Fruit fly (Drosophila melanogaster) whole organism, prepupa: ENCODE results near the gene Cyp4g15.

Experiments
- Blimp-1 ChIP-seq: fragments of 200-800 bp; sonication (Bioruptor generic); optimal IDR thresholded peaks from 3 replicates; lab custom pipeline; 2017; ENCODE audit warnings: missing biosample characterization, missing genetic modification characterization, mild to moderate bottlenecking, moderate library complexity, missing genetic modification reagents
- CG10669 ChIP-seq: fragments of 200-800 bp; sonication (Bioruptor generic); optimal IDR thresholded peaks from 3 replicates; lab custom pipeline; 2018; ENCODE audit warnings: missing biosample characterization, mild to moderate bottlenecking, missing genetic modification characterization, moderate library complexity
- CG11294 ChIP-seq: fragments of 200-800 bp; sonication (Bioruptor generic); IDR thresholded peaks from 2 replicates; pipeline ENCODE4 v1.3.6; 2022; ENCODE audit warnings: missing biosample characterization, missing genetic modification characterization
- CG15336 ChIP-seq: fragments of 200-800 bp; sonication (Bioruptor generic); IDR thresholded peaks from 2 replicates; pipeline ENCODE4 v1.3.6; 2022; ENCODE audit warnings: missing biosample characterization, missing genetic modification characterization
- CG1621 ChIP-seq: fragments of 200-800 bp; sonication (Bioruptor generic); optimal IDR thresholded peaks from 3 replicates; lab custom pipeline; 2018; ENCODE audit warnings: missing biosample characterization, mild to moderate bottlenecking, missing genetic modification characterization
- CG16779 ChIP-seq: fragments of 200-800 bp; sonication (Bioruptor generic); optimal IDR thresholded peaks from 3 replicates; lab custom pipeline; 2017; ENCODE audit warnings: missing biosample characterization, mild to moderate bottlenecking, missing genetic modification characterization
- CG3032 ChIP-seq: fragments of 200-800 bp; optimal IDR thresholded peaks from 2 replicates; lab custom pipeline; 2019; ENCODE audit warnings: missing biosample characterization, mild to moderate bottlenecking, missing genetic modification characterization, moderate library complexity
- CG31627 ChIP-seq: fragments of 200-800 bp; sonication (Bioruptor generic); optimal IDR thresholded peaks from 3 replicates; lab custom pipeline; 2016; ENCODE audit warnings: missing biosample characterization, missing genetic modification characterization
- CG32006 ChIP-seq: fragments of 200-800 bp; sonication (Bioruptor generic); optimal IDR thresholded peaks from 3 replicates; lab custom pipeline; 2017; ENCODE audit warnings: missing biosample characterization, mild to moderate bottlenecking, missing genetic modification characterization
- CG34406 ChIP-seq: fragments of 200-800 bp; sonication (Bioruptor generic); optimal IDR thresholded peaks from 3 replicates; lab custom pipeline; 2016; ENCODE audit warnings: missing biosample characterization, missing genetic modification characterization
- CG3919 ChIP-seq: fragments of 200-800 bp; sonication (Bioruptor generic); optimal IDR thresholded peaks from 3 replicates; lab custom pipeline; 2016; ENCODE audit warnings: missing biosample characterization, missing genetic modification characterization
- CG4318 ChIP-seq: fragments of 200-800 bp; sonication (Bioruptor generic); optimal IDR thresholded peaks from 3 replicates; lab custom pipeline; 2017; ENCODE audit warnings: missing biosample characterization, mild to moderate bottlenecking, missing genetic modification characterization
- CG6163 ChIP-seq: fragments of 200-800 bp; sonication (Bioruptor generic); IDR thresholded peaks from 3 replicates; pipeline ENCODE4 v1.3.6; 2022; ENCODE audit warnings: missing biosample characterization, missing genetic modification characterization
- CG6276 ChIP-seq: fragments of 200-800 bp; sonication (Bioruptor generic); optimal IDR thresholded peaks from 2 replicates; lab custom pipeline; 2017; ENCODE audit warnings: missing biosample characterization, mild to moderate bottlenecking, missing genetic modification characterization
- CG6792 ChIP-seq: fragments of 200-800 bp; sonication (Bioruptor generic); optimal IDR thresholded peaks from 3 replicates; lab custom pipeline; 2016; ENCODE audit warnings: missing biosample characterization, missing genetic modification characterization
- CG6808 ChIP-seq: fragments of 200-800 bp; sonication (Bioruptor generic); optimal IDR thresholded peaks from 3 replicates; lab custom pipeline; 2017; ENCODE audit warnings: missing biosample characterization, missing genetic modification characterization, mild to moderate bottlenecking, moderate library complexity, missing genetic modification reagents
- CG6854 ChIP-seq: fragments of 200-800 bp; sonication (Bioruptor generic); optimal IDR thresholded peaks from 2 replicates; lab custom pipeline; 2017; ENCODE audit warnings: missing biosample characterization, mild to moderate bottlenecking, missing genetic modification characterization
- CG7368 ChIP-seq: fragments of 200-800 bp; sonication (Bioruptor generic); optimal IDR thresholded peaks from 3 replicates; lab custom pipeline; 2016; ENCODE audit warnings: missing biosample characterization, missing genetic modification characterization
- CG8119 ChIP-seq: fragments of 200-800 bp; sonication (Bioruptor generic); IDR thresholded peaks from 3 replicates; pipeline ENCODE4 v1.3.6; 2022; ENCODE audit warnings: missing biosample characterization, missing genetic modification characterization
- CG8319 ChIP-seq: fragments of 200-800 bp; sonication (Bioruptor generic); optimal IDR thresholded peaks from 3 replicates; lab custom pipeline; 2016; ENCODE audit warnings: missing biosample characterization, missing genetic modification characterization
- CG8632 ChIP-seq: fragments of 200-800 bp; sonication (Bioruptor generic); optimal IDR thresholded peaks from 3 replicates; lab custom pipeline; 2016; ENCODE audit warnings: missing biosample characterization, missing genetic modification characterization
- CG9139 ChIP-seq: fragments of 200-800 bp; sonication (Bioruptor generic); optimal IDR thresholded peaks from 3 replicates; lab custom pipeline; 2017; ENCODE audit warnings: missing biosample characterization, mild to moderate bottlenecking, missing genetic modification characterization
- Eip75B ChIP-seq: fragments of 200-800 bp; sonication (Bioruptor generic); optimal IDR thresholded peaks from 3 replicates; lab custom pipeline; 2016; ENCODE audit warnings: missing biosample characterization, missing genetic modification characterization
- Eip78C ChIP-seq: fragments of 200-800 bp; sonication (Bioruptor generic); peaks from one replicate; lab custom pipeline; 2016; ENCODE audit warnings: missing biosample characterization, missing genetic modification characterization
- Eip93F ChIP-seq: fragments of 200-800 bp; sonication (Bioruptor generic); optimal IDR thresholded peaks from 2 replicates; lab custom pipeline; 2016; ENCODE audit warnings: missing biosample characterization, mild to moderate bottlenecking, missing genetic modification characterization
- Ets21C ChIP-seq: fragments of 200-800 bp; sonication (Bioruptor generic); optimal IDR thresholded peaks from 3 replicates; lab custom pipeline; 2016; ENCODE audit warnings: missing biosample characterization, missing genetic modification characterization
- Gug ChIP-seq: fragments of 200-800 bp; sonication (Bioruptor generic); IDR thresholded peaks from 2 replicates; pipeline ENCODE4 v1.3.6; 2022; ENCODE audit warnings: missing biosample characterization, missing genetic modification characterization
- Hr39 ChIP-seq: fragments of 200-800 bp; sonication (Bioruptor generic); optimal IDR thresholded peaks from 2 replicates; lab custom pipeline; 2016; ENCODE audit warnings: missing biosample characterization, missing genetic modification characterization
- Hr4 ChIP-seq: fragments of 200-800 bp; sonication (Bioruptor generic); optimal IDR thresholded peaks from 3 replicates; lab custom pipeline; 2016; ENCODE audit warnings: missing biosample characterization, missing genetic modification characterization
- Lpt ChIP-seq: fragments of 200-800 bp; sonication (Bioruptor generic); optimal IDR thresholded peaks from 3 replicates; lab custom pipeline; 2016; ENCODE audit warnings: missing biosample characterization, missing genetic modification characterization
- Met ChIP-seq: fragments of 200-800 bp; sonication (Bioruptor generic); optimal IDR thresholded peaks from 3 replicates; lab custom pipeline; 2016; ENCODE audit warnings: missing biosample characterization, missing genetic modification characterization
- Smox ChIP-seq: fragments of 200-800 bp; sonication (Bioruptor generic); optimal IDR thresholded peaks from 3 replicates; lab custom pipeline; 2016; ENCODE audit warnings: missing biosample characterization, missing genetic modification characterization
- Sox102F ChIP-seq: fragments of 200-800 bp; sonication (Bioruptor generic); optimal IDR thresholded peaks from 2 replicates; lab custom pipeline; 2016; ENCODE audit warnings: missing biosample characterization, mild to moderate bottlenecking, missing genetic modification characterization
- Sox15 ChIP-seq: fragments of 200-800 bp; sonication (Bioruptor generic); optimal IDR thresholded peaks from 3 replicates; lab custom pipeline; 2016; ENCODE audit warnings: missing biosample characterization, missing genetic modification characterization
- acj6 ChIP-seq: fragments of 200-800 bp; sonication (Bioruptor generic); optimal IDR thresholded peaks from 3 replicates; lab custom pipeline; 2016; ENCODE audit warnings: missing biosample characterization, missing genetic modification characterization
- cyc ChIP-seq: fragments of 200-800 bp; sonication (Bioruptor generic); optimal IDR thresholded peaks from 3 replicates; lab custom pipeline; 2016; ENCODE audit warnings: missing biosample characterization, missing genetic modification characterization
- dac ChIP-seq: fragments of 200-800 bp; sonication (Bioruptor generic); optimal IDR thresholded peaks from 2 replicates; lab custom pipeline; 2017; ENCODE audit warnings: missing biosample characterization, mild to moderate bottlenecking, missing genetic modification characterization
- dsx ChIP-seq: fragments of 200-800 bp; optimal IDR thresholded peaks from 3 replicates; lab custom pipeline; 2019; ENCODE audit warnings: missing biosample characterization, mild to moderate bottlenecking, missing genetic modification characterization, moderate library complexity; ENCODE audit not compliant: poor library complexity, severe bottlenecking
- eg ChIP-seq: fragments of 200-800 bp; sonication (Bioruptor generic); IDR thresholded peaks from 3 replicates; pipeline ENCODE4 v1.3.6; 2022; ENCODE audit warnings: missing biosample characterization, missing genetic modification characterization
- esn ChIP-seq: fragments of 200-800 bp; sonication (Bioruptor generic); optimal IDR thresholded peaks from 2 replicates; lab custom pipeline; 2016; ENCODE audit warnings: missing biosample characterization, mild to moderate bottlenecking, missing genetic modification characterization, moderate library complexity
- fd85E ChIP-seq: fragments of 200-800 bp; sonication (Bioruptor generic); optimal IDR thresholded peaks from 3 replicates; lab custom pipeline; 2016; ENCODE audit warnings: missing biosample characterization, missing genetic modification characterization
- fkh ChIP-seq: fragments of 200-800 bp; sonication (Bioruptor generic); optimal IDR thresholded peaks from 3 replicates; lab custom pipeline; 2017; ENCODE audit warnings: missing biosample characterization, mild to moderate bottlenecking, missing genetic modification characterization, moderate library complexity
- lz ChIP-seq: fragments of 200-800 bp; sonication (Bioruptor generic); optimal IDR thresholded peaks from 3 replicates; lab custom pipeline; 2016; ENCODE audit warnings: missing biosample characterization, missing genetic modification characterization
- net ChIP-seq: fragments of 200-800 bp; sonication (Bioruptor generic); optimal IDR thresholded peaks from 3 replicates; lab custom pipeline; 2016; ENCODE audit warnings: missing biosample characterization, missing genetic modification characterization
- pdm3 ChIP-seq: fragments of 200-800 bp; sonication (Bioruptor generic); optimal IDR thresholded peaks from 3 replicates; lab custom pipeline; 2016; ENCODE audit warnings: missing biosample characterization, missing genetic modification characterization
- salr ChIP-seq, 2 experiments: fragments of 200-800 bp; sonication (Bioruptor generic); optimal IDR thresholded peaks; 3 replicates each; lab custom pipeline; 2016 to 2018; ENCODE audit warnings: missing biosample characterization in 2 of 2, missing genetic modification characterization in 2 of 2, mild to moderate bottlenecking in 1 of 2
- spab ChIP-seq: fragments of 200-800 bp; sonication (Bioruptor generic); optimal IDR thresholded peaks from 2 replicates; lab custom pipeline; 2017; ENCODE audit warnings: missing biosample characterization, mild to moderate bottlenecking, missing genetic modification characterization, missing genetic modification reagents
- ss ChIP-seq, 2 experiments: fragments of 200-800 bp; sonication (Bioruptor generic); optimal IDR thresholded peaks; 2 replicates in 1 of 2; 3 replicates in 1 of 2; lab custom pipeline; 2017 to 2018; ENCODE audit warnings: mild to moderate bottlenecking in 2 of 2, missing biosample characterization in 2 of 2, missing genetic modification characterization in 2 of 2, moderate library complexity in 1 of 2
- svp ChIP-seq: fragments of 200-800 bp; sonication (Bioruptor generic); peaks from one replicate; lab custom pipeline; 2016; ENCODE audit warnings: missing biosample characterization, missing genetic modification characterization
- vri ChIP-seq: fragments of 200-800 bp; sonication (Bioruptor generic); optimal IDR thresholded peaks from 3 replicates; lab custom pipeline; 2016; ENCODE audit warnings: missing biosample characterization, mild to moderate bottlenecking, missing genetic modification characterization

The Cyp4g15 gene

DNA sequence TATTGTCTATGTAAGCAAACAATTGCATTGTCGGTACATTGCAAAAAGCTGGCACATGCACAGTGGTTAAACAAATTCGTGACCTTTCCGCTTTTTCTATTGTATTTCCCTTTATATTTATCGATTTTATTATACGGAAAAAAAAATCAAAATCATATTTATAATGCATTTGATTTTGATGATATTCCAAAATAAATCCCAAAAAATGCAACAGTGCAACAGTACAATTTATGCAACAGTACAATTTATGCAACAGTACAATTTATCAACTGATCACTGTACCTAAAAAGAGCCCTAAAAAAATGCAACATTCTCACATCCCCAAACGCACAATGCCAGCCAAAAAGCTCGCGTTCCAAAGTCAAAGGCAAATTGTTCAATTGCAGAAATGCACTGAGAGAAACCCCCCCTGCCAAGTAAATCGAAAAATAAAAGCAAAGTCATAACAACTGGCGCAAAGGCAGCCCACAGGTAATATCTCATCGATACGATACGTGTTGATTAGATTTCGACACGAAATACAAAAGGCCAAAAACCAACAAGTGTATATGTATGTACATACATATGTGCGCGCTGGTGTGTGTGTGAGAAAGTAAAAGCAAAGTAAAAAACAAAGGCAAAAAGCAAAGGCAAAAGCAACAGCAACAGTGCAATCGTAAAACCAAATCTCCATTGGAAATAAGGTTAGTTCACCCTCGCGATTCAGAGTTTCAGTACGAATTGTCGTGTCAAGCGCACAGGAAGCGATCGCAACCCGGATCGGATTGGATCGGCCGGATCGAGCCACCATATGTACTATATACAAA is 34.8 kb upstream of the Cyp4g15 start, which contains the start of gene Sk1:
Sk1 (plus strand) TSS at position 711 of the 806 bp plus-strand sequence.
- TF ChIP-seq salr (GFP tag; optimal IDR thresholded peaks at IDR 0.05; lab: Kevin White, UChicago), result no peak
- no peak for TF ChIP-seq CG7368
- TF ChIP-seq fkh (GFP tag; lab: Kevin White, UChicago), result no peak
- TF ChIP-seq Eip75B (GFP tag; lab: Kevin White, UChicago), result no peak
- no peak for TF ChIP-seq eg (GFP tag; lab: Robert Waterston, UW)
- TF ChIP-seq net (GFP tag; lab: Kevin White, UChicago), result peak; percentile 35
- TF ChIP-seq CG6276 (GFP tag; lab: Kevin White, UChicago), result no peak
- TF ChIP-seq Hr4 (GFP tag; lab: Kevin White, UChicago), result peak; percentile 27
- TF ChIP-seq fd85E (GFP tag; lab: Kevin White, UChicago), result no peak
- TF ChIP-seq CG9139 (GFP tag; lab: Kevin White, UChicago), result no peak
- TF ChIP-seq CG8632, result peak; percentile 9
- no peak for TF ChIP-seq CG6854 (GFP tag; lab: Kevin White, UChicago)
- TF ChIP-seq CG4318 (GFP tag; lab: Kevin White, UChicago), result no peak
- TF ChIP-seq CG10669 (GFP tag; lab: Kevin White, UChicago), result no peak
- 0 out of 2 replicates have a peak, but pooled peaks have one; percentile 21 for TF ChIP-seq CG11294 (GFP tag; lab: Robert Waterston, UW)
- TF ChIP-seq Blimp-1 (GFP tag; lab: Kevin White, UChicago), result peak; percentile 5
- TF ChIP-seq Sox102F (GFP tag; lab: Kevin White, UChicago), result no peak
- no peak for TF ChIP-seq CG6808 (GFP tag; lab: Kevin White, UChicago)
- TF ChIP-seq CG3919 (GFP tag; lab: Kevin White, UChicago), result peak; percentile 19
- TF ChIP-seq CG31627 (GFP tag; lab: Kevin White, UChicago), result peak; percentile 19
- no peak for TF ChIP-seq Eip93F (GFP tag; lab: Kevin White, UChicago)
- no peak for TF ChIP-seq ss (GFP tag; optimal IDR thresholded peaks at IDR 0.05; lab: Kevin White, UChicago)
- peak; percentile 7 for TF ChIP-seq acj6
- TF ChIP-seq dac (GFP tag; lab: Kevin White, UChicago), result no peak
- TF ChIP-seq Eip78C (GFP tag; lab: Kevin White, UChicago), result peak; percentile 46
- TF ChIP-seq cyc (GFP tag; lab: Kevin White, UChicago), result peak; percentile 44
- peak; percentile 40 for TF ChIP-seq lz (GFP tag; lab: Kevin White, UChicago)
- TF ChIP-seq Sox15 (GFP tag; lab: Kevin White, UChicago), result no peak
- no peak for TF ChIP-seq CG16779
- no peak for TF ChIP-seq spab (GFP tag; lab: Kevin White, UChicago)
- no peak for TF ChIP-seq Ets21C
- peak; percentile 16 for TF ChIP-seq Lpt
- peak; percentile 74 for TF ChIP-seq vri (GFP tag; lab: Kevin White, UChicago)
- no peak for TF ChIP-seq dsx
- 0 out of 3 replicates have a peak, but pooled peaks have one; percentile 27 for TF ChIP-seq CG8119 (GFP tag; lab: Robert Waterston, UW)
- TF ChIP-seq CG15336, result peak; percentile 35; the same call in 1 of the 2 replicates
- TF ChIP-seq CG8319 (GFP tag; lab: Kevin White, UChicago), result no peak
- TF ChIP-seq pdm3 (GFP tag; lab: Kevin White, UChicago), result peak; percentile 12
- peak; percentile 55; the same call in 1 of the 3 replicates for TF ChIP-seq CG6163
- no peak for TF ChIP-seq CG6792 (GFP tag; lab: Kevin White, UChicago)
- no peak for TF ChIP-seq CG1621
- peak; percentile 37 for TF ChIP-seq CG34406 (GFP tag; lab: Kevin White, UChicago)
- TF ChIP-seq svp, result peak; percentile 74
- TF ChIP-seq CG32006, result peak; percentile 27
- no peak for TF ChIP-seq Gug (GFP tag; lab: Robert Waterston, UW)
- TF ChIP-seq Hr39 (GFP tag; lab: Kevin White, UChicago), result peak; percentile 28
- peak; percentile 33 for TF ChIP-seq esn (GFP tag; lab: Kevin White, UChicago)
- TF ChIP-seq CG3032 (tag; lab: Kevin White, UChicago), result no peak
- peak; percentile 26 for TF ChIP-seq Smox (GFP tag; lab: Kevin White, UChicago)
- TF ChIP-seq Met (GFP tag; lab: Kevin White, UChicago), result peak; percentile 45
